Worm (Caenorhabditis elegans): ENCODE measurements around the gene nhr-7.

nhr-7 gene

DNA sequence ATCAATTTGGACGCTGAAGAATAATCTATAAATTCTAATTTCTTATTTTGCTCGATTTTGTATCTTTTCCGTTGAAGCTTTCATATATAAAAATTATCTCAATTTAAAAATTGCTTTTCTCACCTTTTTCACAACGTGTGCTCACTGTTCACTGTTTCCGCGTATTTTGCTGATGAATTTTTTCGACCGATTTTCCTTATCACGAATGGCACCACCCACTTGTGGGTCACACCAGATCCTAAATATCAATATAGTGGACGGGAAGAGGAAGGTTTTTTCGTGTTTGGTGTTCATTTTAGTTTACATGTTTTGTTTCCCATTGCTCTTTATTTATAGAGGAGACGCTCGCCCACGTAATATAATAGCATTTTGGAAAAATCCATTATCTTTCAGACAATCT is 44.5 kb upstream of the nhr-7 start:
- TF ChIP-seq bed-3 (GFP tag; optimal IDR thresholded peaks at IDR 0.05) (no peak), snpc-4 (tag; optimal IDR thresholded peaks at IDR 0.05) (no peak), ceh-43 (GFP tag; optimal IDR thresholded peaks at IDR 0.05) (no peak), flh-1 (GFP tag; optimal IDR thresholded peaks at IDR 0.05) (no peak), ztf-11 (tag; optimal IDR thresholded peaks at IDR 0.05) (no peak), lin-32 (GFP tag; optimal IDR thresholded peaks at IDR 0.05) (no peak), pha-4 (tag; optimal IDR thresholded peaks at IDR 0.05) (no peak), sptf-1 (tag; optimal IDR thresholded peaks at IDR 0.05) (no peak), ham-2 (GFP tag; optimal IDR thresholded peaks at IDR 0.05) (no peak), mls-2 (tag; optimal IDR thresholded peaks at IDR 0.05) (no peak), nhr-237 (tag; optimal IDR thresholded peaks at IDR 0.05) (no peak), unc-39 (tag; optimal IDR thresholded peaks at IDR 0.05) (no peak), mep-1 (tag; optimal IDR thresholded peaks at IDR 0.05) (no peak), ceh-39 (tag; optimal IDR thresholded peaks at IDR 0.05) (no peak), unc-120 (tag; optimal IDR thresholded peaks at IDR 0.05; ENCODE audit: poor library complexity, severe bottlenecking) (no peak), ceh-83 (GFP tag; optimal IDR thresholded peaks at IDR 0.05) (no peak), unc-62 (GFP tag; optimal IDR thresholded peaks at IDR 0.05) (no peak), ces-1 (GFP tag; optimal IDR thresholded peaks at IDR 0.05) (no peak), nhr-76 (tag; optimal IDR thresholded peaks at IDR 0.05) (no peak)

DNA sequence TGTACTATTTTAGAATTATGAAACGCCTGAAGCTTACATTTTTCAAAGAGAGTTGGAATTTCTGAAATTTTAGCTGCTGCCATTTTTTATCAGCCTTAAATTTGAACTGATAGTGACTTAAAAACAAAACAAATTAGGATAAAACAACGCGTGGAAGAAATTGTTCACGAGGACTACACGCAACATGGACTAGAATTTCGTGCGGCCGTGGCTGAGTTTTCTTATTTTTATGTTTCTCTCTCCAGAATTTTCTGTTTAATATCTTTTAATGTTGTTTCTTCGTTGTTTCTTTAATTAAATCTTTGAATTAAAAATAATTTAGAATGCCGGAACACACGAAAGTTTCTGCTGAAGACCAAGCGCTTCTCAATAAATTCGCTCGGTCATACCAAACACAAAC is 43.7 kb upstream of the nhr-7 start, which contains the start of the genes B0035.3, B0035.22 and pfd-4:
B0035.3 (minus strand) TSS at position 114 of the 400 bp plus-strand sequence.
B0035.22 (plus strand) TSS at position 269 of the 400 bp plus-strand sequence.
pfd-4 (plus strand) TSS at position 323 of the 400 bp plus-strand sequence.
- TF ChIP-seq elt-1 (tag; optimal IDR thresholded peaks at IDR 0.05; ENCODE audit: borderline replicate concordance, insufficient read depth): no peak
- peak; percentile 39 for TF ChIP-seq ces-1 (GFP tag; optimal IDR thresholded peaks at IDR 0.05)

DNA sequence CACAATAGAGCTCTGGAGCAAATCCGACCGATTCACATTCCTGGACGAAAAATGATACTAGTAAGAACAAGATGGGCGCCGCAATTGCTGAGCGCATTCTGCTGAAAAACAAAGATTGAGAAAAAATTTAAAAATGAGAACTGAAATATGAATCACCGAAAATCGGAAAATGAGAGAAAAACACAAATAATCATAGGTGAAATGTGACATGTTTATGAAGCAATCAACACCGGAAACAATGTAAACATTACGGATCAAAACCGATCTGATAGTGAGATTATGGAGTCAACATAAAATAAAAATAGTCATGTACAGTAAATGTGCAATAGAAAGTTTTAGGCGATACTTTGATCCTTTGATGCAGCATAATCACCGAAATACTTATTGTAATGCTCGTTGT is 42.7 kb upstream of the nhr-7 start, which contains the start of gene dnj-2:
dnj-2 (minus strand) TSS at position 101 of the 400 bp plus-strand sequence.
- TF ChIP-seq unc-39 (tag; optimal IDR thresholded peaks at IDR 0.05) (no peak), M03D4.4 (tag; optimal IDR thresholded peaks at IDR 0.05) (no peak), mep-1 (tag; optimal IDR thresholded peaks at IDR 0.05) (no peak), sem-2 (GFP tag; optimal IDR thresholded peaks at IDR 0.05) (no peak), mab-5 (tag; optimal IDR thresholded peaks at IDR 0.05) (no peak), drap-1 (GFP tag; optimal IDR thresholded peaks at IDR 0.05) (no peak)

DNA sequence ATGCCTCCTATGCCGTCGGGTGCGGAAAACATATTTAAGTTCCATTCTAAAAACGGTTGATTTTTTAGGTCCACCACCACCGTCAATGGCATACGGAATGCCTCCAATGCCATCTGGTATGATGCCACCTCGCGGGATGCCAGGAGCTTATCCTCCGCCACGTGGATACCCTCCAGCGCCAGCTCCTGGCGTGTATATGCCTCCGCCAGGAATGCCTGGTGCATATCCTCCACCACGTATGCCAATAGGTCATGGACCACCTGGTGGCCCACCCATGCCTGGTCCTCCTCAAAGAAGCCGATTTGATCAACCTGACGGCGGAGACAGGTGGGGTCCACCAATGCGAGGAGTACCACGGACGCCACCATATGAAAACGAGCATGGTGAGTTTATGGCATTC is 40.3 kb upstream of the nhr-7 start:
- no peak for TF ChIP-seq cnd-1 (tag; optimal IDR thresholded peaks at IDR 0.05)
- no peak for TF ChIP-seq snpc-4 (tag; optimal IDR thresholded peaks at IDR 0.05)
- TF ChIP-seq nhr-28 (tag; optimal IDR thresholded peaks at IDR 0.05): no peak
- TF ChIP-seq pha-4 (tag; optimal IDR thresholded peaks at IDR 0.05): no peak
- peak; percentile 21 for TF ChIP-seq sptf-1 (tag; optimal IDR thresholded peaks at IDR 0.05)
- no peak for TF ChIP-seq mep-1 (tag; optimal IDR thresholded peaks at IDR 0.05)
- TF ChIP-seq elt-3 (tag; optimal IDR thresholded peaks at IDR 0.05): no peak
- TF ChIP-seq unc-39 (tag; optimal IDR thresholded peaks at IDR 0.05): no peak
- peak; percentile 38 for TF ChIP-seq lin-32 (GFP tag; optimal IDR thresholded peaks at IDR 0.05)
- no peak for TF ChIP-seq mab-5 (tag; optimal IDR thresholded peaks at IDR 0.05)

DNA sequence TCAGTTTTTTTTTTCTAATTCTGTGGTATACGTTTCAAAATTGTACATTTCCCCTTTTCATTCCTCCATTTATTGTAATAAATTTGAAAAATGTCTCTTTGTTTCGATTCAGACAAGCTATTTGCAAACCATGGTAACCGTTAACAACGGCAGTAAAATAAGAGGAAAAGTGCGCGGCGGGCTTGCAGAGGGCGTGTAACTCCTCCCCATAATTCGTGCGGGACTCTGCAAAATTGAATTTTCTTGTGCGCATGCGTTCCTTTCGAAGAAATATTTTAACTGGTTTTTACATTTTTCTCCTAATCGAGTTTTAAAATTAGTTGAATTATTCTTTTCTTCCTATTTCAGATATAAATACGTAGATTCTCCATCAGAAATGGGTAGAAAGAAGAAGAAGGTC is 39.5 kb upstream of the nhr-7 start, which contains the start of gene znf-207:
znf-207 (plus strand) TSS at position 349 of the 400 bp plus-strand sequence.
- peak; percentile 26 for TF ChIP-seq lsy-2 (tag; optimal IDR thresholded peaks at IDR 0.05)
- no peak for TF ChIP-seq unc-62 (GFP tag; optimal IDR thresholded peaks at IDR 0.05)
- TF ChIP-seq hlh-1 (tag; optimal IDR thresholded peaks at IDR 0.05): no peak
- peak; percentile 47 for TF ChIP-seq mep-1 (tag; optimal IDR thresholded peaks at IDR 0.05)
- TF ChIP-seq ztf-11 (tag; optimal IDR thresholded peaks at IDR 0.05): peak; percentile 47
- TF ChIP-seq nhr-237 (tag; optimal IDR thresholded peaks at IDR 0.05): peak; percentile 16
- peak; percentile 28 for TF ChIP-seq lin-13 (tag; optimal IDR thresholded peaks at IDR 0.05)
- TF ChIP-seq zip-8 (tag; optimal IDR thresholded peaks at IDR 0.05): no peak
- TF ChIP-seq mab-5 (tag; optimal IDR thresholded peaks at IDR 0.05): no peak
- peak; percentile 95 for TF ChIP-seq ces-1 (GFP tag; optimal IDR thresholded peaks at IDR 0.05)
- peak; percentile 45 for TF ChIP-seq unc-120 (tag; optimal IDR thresholded peaks at IDR 0.05; ENCODE audit: poor library complexity, severe bottlenecking)
- peak; percentile 48 for TF ChIP-seq mls-2 (tag; optimal IDR thresholded peaks at IDR 0.05)
- TF ChIP-seq ceh-39 (tag; optimal IDR thresholded peaks at IDR 0.05): no peak
- peak; percentile 29 for TF ChIP-seq ceh-43 (GFP tag; optimal IDR thresholded peaks at IDR 0.05)
- TF ChIP-seq snpc-4 (tag; optimal IDR thresholded peaks at IDR 0.05): no peak
- no peak for TF ChIP-seq tbx-8 (GFP tag; optimal IDR thresholded peaks at IDR 0.05)
- no peak for TF ChIP-seq ham-2 (GFP tag; optimal IDR thresholded peaks at IDR 0.05)
- TF ChIP-seq unc-39 (tag; optimal IDR thresholded peaks at IDR 0.05): no peak
- no peak for TF ChIP-seq ceh-83 (GFP tag; optimal IDR thresholded peaks at IDR 0.05)
- no peak for TF ChIP-seq nhr-28 (tag; optimal IDR thresholded peaks at IDR 0.05)
- TF ChIP-seq pha-4 (tag; optimal IDR thresholded peaks at IDR 0.05): peak; percentile 25
- peak; percentile 44 for TF ChIP-seq drap-1 (GFP tag; optimal IDR thresholded peaks at IDR 0.05)
- TF ChIP-seq nhr-76 (tag; optimal IDR thresholded peaks at IDR 0.05): no peak
- peak; percentile 49 for TF ChIP-seq M03D4.4 (tag; optimal IDR thresholded peaks at IDR 0.05)
- peak; percentile 9 for TF ChIP-seq lin-32 (GFP tag; optimal IDR thresholded peaks at IDR 0.05)
- TF ChIP-seq sptf-1 (tag; optimal IDR thresholded peaks at IDR 0.05): peak; percentile 76
- no peak for TF ChIP-seq blmp-1 (tag; optimal IDR thresholded peaks at IDR 0.05)
- no peak for TF ChIP-seq nhr-12 (tag; optimal IDR thresholded peaks at IDR 0.05)
- no peak for TF ChIP-seq nhr-2 (tag; optimal IDR thresholded peaks at IDR 0.05)
- peak; percentile 5 for TF ChIP-seq flh-1 (GFP tag; optimal IDR thresholded peaks at IDR 0.05)
- no peak for TF ChIP-seq elt-3 (tag; optimal IDR thresholded peaks at IDR 0.05)
- TF ChIP-seq cnd-1 (tag; optimal IDR thresholded peaks at IDR 0.05): peak; percentile 45
- TF ChIP-seq bed-3 (GFP tag; optimal IDR thresholded peaks at IDR 0.05): no peak
- peak; percentile 20 for TF ChIP-seq elt-1 (tag; optimal IDR thresholded peaks at IDR 0.05; ENCODE audit: borderline replicate concordance, insufficient read depth)
- no peak for TF ChIP-seq sem-2 (GFP tag; optimal IDR thresholded peaks at IDR 0.05)

Measured in whole organism, mixed stage, embryonic.